Fruit fly (Drosophila melanogaster) Kc167 (cell line): ENCODE data around the gene Coq7.

Experiments
- Myc ChIP-seq: fragments of >200 bp; optimal IDR thresholded peaks from 2 replicates; lab custom pipeline; 2017; ENCODE audit warnings: missing external identifiers
- insv ChIP-seq: fragments of >200 bp; optimal IDR thresholded peaks from 3 replicates; lab custom pipeline; 2018; ENCODE audit warnings: missing external identifiers

DNA sequence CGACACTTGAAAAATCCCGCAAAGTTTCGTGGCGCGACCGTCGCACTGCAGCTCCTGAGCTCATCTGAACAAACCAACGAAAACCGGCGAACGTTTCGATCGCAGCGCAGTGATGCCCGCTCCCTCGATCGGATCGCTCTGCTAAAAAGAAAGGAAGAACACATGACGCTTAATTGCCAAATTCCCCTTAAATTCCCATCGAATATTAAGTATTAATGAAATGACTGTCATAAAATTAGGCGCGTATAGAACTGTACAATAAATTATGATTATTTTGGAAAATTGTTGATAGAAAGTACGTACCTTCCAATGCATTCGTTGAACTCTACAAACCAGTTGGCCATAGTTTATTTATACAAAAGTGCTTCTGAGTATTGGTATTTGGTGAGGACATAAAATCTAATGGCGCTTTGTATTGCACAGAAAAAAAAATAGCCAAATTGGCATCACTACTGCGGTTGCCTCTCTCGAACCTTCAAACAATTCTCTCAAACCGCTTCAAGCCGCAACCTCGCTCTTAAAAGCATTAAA, 8.6 kb downstream of the Coq7 start, which contains the start of gene shf:
- no peak for TF ChIP-seq Myc (lab: Kevin White, UChicago)
- TF ChIP-seq insv = no peak
